Worm (Caenorhabditis elegans) whole organism, young adult: ENCODE data around the gene F58G11.4.

Experiments
- B0336.3 ChIP-seq: fragments of 200-800 bp; sonication (Bioruptor generic); IDR thresholded peaks from 2 replicates; pipeline ENCODE4 v1.3.6; 2022; ENCODE audit warnings: missing genetic modification characterization, missing compliant biosample characterization
- F49E8.2 ChIP-seq: sonication (generic microtip); optimal IDR thresholded peaks from 3 replicates; lab custom pipeline; 2017; ENCODE audit warnings: missing genetic modification characterization, mild to moderate bottlenecking, missing compliant biosample characterization, antibody characterized with exemption, moderate library complexity; ENCODE audit not compliant: insufficient read depth
- efl-1 ChIP-seq: fragments of 150-350 bp; optimal IDR thresholded peaks from 2 replicates; lab custom pipeline; 2014; ENCODE audit warnings: missing biosample characterization, missing genetic modification reagents, missing genetic modification characterization
- let-526 ChIP-seq: fragments of 200-800 bp; sonication (Bioruptor generic); IDR thresholded peaks from 2 replicates; pipeline ENCODE4 v1.3.6; 2022; ENCODE audit warnings: missing genetic modification reagents, missing genetic modification characterization, missing compliant biosample characterization
- madf-6 ChIP-seq: fragments of 200-800 bp; sonication (Bioruptor generic); IDR thresholded peaks from 2 replicates; pipeline ENCODE4 v1.3.6; 2022; ENCODE audit warnings: missing genetic modification reagents, missing genetic modification characterization, missing compliant biosample characterization
- mes-4 ChIP-seq: sonication (generic microtip); optimal IDR thresholded peaks from 2 replicates; lab custom pipeline; 2016; ENCODE audit warnings: missing genotype, missing genetic modification characterization, missing compliant biosample characterization
- nfya-1 ChIP-seq: sonication (generic microtip); optimal IDR thresholded peaks from 2 replicates; lab custom pipeline; 2017; ENCODE audit warnings: antibody characterized with exemption, missing compliant biosample characterization, missing genetic modification characterization, borderline replicate concordance; ENCODE audit not compliant: insufficient read depth

DNA sequence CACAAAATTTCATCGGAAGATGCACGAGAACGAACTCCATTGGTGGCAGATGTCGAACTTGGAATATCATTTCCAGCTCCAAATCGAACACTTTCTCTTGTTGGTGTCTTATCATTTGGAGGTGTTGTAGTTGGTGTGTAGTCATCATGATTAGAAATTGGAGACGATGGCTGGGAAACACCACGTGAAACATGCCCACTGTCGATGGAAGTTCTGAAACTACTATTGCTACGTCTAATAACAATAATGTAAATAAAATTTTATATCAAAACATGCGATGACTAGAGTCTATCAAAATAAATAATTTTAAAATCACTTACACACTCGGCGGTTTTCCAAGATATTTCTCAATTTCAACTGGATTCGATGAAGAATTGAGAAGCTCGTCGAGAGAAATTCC, 20.1 kb upstream of the F58G11.4 start:
- no peak for TF ChIP-seq F49E8.2 (tag; lab: Kevin White, UChicago)
- TF ChIP-seq nfya-1 (tag; lab: Kevin White, UChicago) = no peak
- no peak for TF ChIP-seq efl-1 (GFP tag; lab: Kevin White, UChicago)
- TF ChIP-seq let-526 (GFP tag; lab: Robert Waterston, UW) = no peak
- TF ChIP-seq madf-6 (GFP tag; lab: Robert Waterston, UW) = no peak
- TF ChIP-seq B0336.3 = no peak
- TF ChIP-seq mes-4 (tag; lab: Kevin White, UChicago) = no peak
